Worm (Caenorhabditis elegans) whole organism, young adult: Measurements from ENCODE around the gene T20G5.9.

Experiments used
- F22D6.2 ChIP-seq: sonication (generic microtip); optimal IDR thresholded peaks from 2 replicates; lab custom pipeline; 2016; ENCODE audit warnings: mild to moderate bottlenecking, missing genetic modification characterization, missing compliant biosample characterization
- F37B4.10 ChIP-seq: fragments of 200-800 bp; sonication (Bioruptor generic); IDR thresholded peaks from 2 replicates; pipeline ENCODE4 v1.3.6; 2022; ENCODE audit warnings: missing genetic modification characterization, missing compliant biosample characterization
- K11D2.4 ChIP-seq: fragments of 200-800 bp; sonication (Bioruptor generic); IDR thresholded peaks from 2 replicates; pipeline ENCODE4 v1.3.6; 2022; ENCODE audit warnings: missing genetic modification reagents, missing genetic modification characterization, missing compliant biosample characterization
- aptf-3 ChIP-seq: fragments of 200-800 bp; sonication (Bioruptor generic); IDR thresholded peaks from 2 replicates; pipeline ENCODE4 v1.3.6; 2022; ENCODE audit warnings: missing genetic modification characterization, missing compliant biosample characterization
- ceh-40 ChIP-seq: fragments of 200-800 bp; sonication (Bioruptor generic); IDR thresholded peaks from 2 replicates; pipeline ENCODE4 v1.3.6; 2022; ENCODE audit warnings: missing genetic modification characterization, missing compliant biosample characterization
- efl-1 ChIP-seq: fragments of 150-350 bp; optimal IDR thresholded peaks from 2 replicates; lab custom pipeline; 2014; ENCODE audit warnings: missing biosample characterization, missing genetic modification reagents, missing genetic modification characterization
- nfya-1 ChIP-seq: sonication (generic microtip); optimal IDR thresholded peaks from 2 replicates; lab custom pipeline; 2017; ENCODE audit warnings: antibody characterized with exemption, missing compliant biosample characterization, missing genetic modification characterization, borderline replicate concordance; ENCODE audit not compliant: insufficient read depth
- pbrm-1 ChIP-seq: fragments of 200-800 bp; sonication (Bioruptor generic); IDR thresholded peaks from 2 replicates; pipeline ENCODE4 v1.3.6; 2022; ENCODE audit warnings: missing genetic modification reagents, missing genetic modification characterization, missing compliant biosample characterization

DNA sequence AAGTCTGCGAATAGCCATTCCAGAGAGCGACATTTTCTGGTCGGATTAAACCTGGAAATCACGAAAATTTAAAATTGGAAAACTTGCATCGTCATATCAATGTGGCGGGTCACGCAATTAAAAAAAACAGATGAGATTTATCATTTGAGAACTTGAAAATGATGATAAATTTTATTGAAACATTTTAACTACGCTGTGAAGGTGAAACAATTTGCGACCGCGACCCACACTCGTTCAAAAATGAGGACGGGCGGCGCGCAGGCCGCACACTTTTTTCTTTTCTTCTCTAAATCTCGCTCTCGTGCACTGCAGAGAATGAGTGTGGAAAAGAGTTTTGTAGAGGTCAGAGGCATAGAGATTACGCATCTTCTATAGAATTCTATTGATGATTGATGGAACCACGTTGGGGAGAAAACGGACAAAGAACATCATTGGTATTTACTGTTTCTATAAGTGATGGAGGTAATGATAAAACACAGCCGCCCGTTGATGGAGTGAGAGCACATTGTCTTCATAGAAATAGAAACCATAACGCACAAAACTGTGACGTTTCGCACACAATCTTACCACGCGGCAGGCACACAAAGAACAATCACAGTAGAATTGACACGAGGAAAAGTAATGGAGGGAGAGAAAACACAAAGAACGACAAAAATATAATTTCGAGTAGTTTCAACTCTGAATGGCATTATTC lies 7.1 kb downstream of the T20G5.9 start, which contains the start of gene cts-1:
- TF ChIP-seq efl-1 (GFP tag; lab: Kevin White, UChicago) (peak; percentile 41), K11D2.4 (GFP tag; lab: Robert Waterston, UW) (no peak), nfya-1 (tag; lab: Kevin White, UChicago) (no peak), F37B4.10 (GFP tag; lab: Robert Waterston, UW) (no peak), F22D6.2 (peak; percentile 75), aptf-3 (no peak), pbrm-1 (GFP tag; lab: Robert Waterston, UW) (no peak), ceh-40 (no peak)
